Fruit fly (Drosophila melanogaster) whole organism: ENCODE data around the gene CG9427.

Source experiments
- CG8478 ChIP-seq: fragments of >200 bp; optimal IDR thresholded peaks from 2 replicates; lab custom pipeline; 2018; ENCODE audit warnings: inconsistent platforms
- Dll ChIP-seq: fragments of >200 bp; optimal IDR thresholded peaks from 2 replicates; lab custom pipeline; 2017
- EcR ChIP-seq, 2 experiments: fragments of >200 bp; optimal IDR thresholded peaks; 2 replicates each; lab custom pipeline; 2017; ENCODE audit warnings: missing biosample characterization in 2 of 2, missing genetic modification characterization in 2 of 2, missing genetic modification reagents in 2 of 2
- pan ChIP-seq: fragments of >200 bp; optimal IDR thresholded peaks from 2 replicates; lab custom pipeline; 2017
- psq ChIP-seq: fragments of >200 bp; optimal IDR thresholded peaks from 2 replicates; lab custom pipeline; 2017
- usp ChIP-seq: fragments of >200 bp; optimal IDR thresholded peaks from 2 replicates; lab custom pipeline; 2017; ENCODE audit warnings: missing biosample characterization, missing genetic modification characterization, mixed read lengths

The CG9427 gene

DNA sequence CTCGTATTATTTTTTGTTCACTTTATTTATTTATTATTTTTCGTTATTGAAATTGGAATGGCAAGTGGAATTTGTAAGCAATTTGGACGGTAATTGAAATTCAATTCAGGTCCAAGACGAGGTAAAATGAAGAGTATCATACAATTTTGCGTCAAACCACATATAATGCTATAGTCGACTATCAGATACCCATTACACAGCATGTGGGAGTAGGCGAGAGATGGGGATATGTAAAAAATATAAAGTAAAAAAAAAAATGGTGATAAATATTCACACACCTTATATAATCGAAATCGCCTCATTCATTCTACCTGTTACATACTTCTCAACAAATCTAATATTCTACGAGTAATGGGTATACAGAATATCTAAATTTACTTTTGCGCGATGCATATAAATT lies 14.5 kb downstream of the CG9427 start:
- no peak for TF ChIP-seq Dll (lab: Kevin White, UChicago)
- no peak for TF ChIP-seq pan (lab: Kevin White, UChicago)
- TF ChIP-seq psq, result no peak
- TF ChIP-seq usp (GFP tag; lab: Kevin White, UChicago), result no peak
- TF ChIP-seq EcR (GFP tag; optimal IDR thresholded peaks at IDR 0.05; lab: Kevin White, UChicago), result no peak
- TF ChIP-seq CG8478, result no peak

DNA sequence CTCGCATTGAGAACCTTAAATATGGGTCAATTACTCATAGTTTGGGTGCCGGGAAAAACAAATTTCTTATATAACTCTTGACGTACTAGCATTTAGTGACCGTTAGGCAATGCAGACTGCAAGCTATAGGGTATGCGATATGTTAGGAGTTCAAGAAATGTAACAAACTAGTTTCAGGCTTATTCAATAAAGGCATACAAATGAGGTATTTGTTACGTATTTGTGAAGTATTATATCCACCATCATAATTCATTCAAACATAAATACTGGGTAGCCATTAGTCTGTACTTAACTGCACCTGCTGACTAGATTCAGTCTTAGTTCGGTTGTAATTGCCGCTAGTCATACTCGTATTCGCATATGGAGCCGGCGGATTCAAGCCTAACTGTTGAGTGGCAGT lies 18.5 kb downstream of the CG9427 start:
- TF ChIP-seq EcR (GFP tag; optimal IDR thresholded peaks at IDR 0.05; lab: Kevin White, UChicago), result no peak
- TF ChIP-seq pan (lab: Kevin White, UChicago), result no peak
- no peak for TF ChIP-seq psq
- no peak for TF ChIP-seq usp (GFP tag; lab: Kevin White, UChicago)
- TF ChIP-seq Dll (lab: Kevin White, UChicago), result no peak
- TF ChIP-seq CG8478, result no peak

DNA sequence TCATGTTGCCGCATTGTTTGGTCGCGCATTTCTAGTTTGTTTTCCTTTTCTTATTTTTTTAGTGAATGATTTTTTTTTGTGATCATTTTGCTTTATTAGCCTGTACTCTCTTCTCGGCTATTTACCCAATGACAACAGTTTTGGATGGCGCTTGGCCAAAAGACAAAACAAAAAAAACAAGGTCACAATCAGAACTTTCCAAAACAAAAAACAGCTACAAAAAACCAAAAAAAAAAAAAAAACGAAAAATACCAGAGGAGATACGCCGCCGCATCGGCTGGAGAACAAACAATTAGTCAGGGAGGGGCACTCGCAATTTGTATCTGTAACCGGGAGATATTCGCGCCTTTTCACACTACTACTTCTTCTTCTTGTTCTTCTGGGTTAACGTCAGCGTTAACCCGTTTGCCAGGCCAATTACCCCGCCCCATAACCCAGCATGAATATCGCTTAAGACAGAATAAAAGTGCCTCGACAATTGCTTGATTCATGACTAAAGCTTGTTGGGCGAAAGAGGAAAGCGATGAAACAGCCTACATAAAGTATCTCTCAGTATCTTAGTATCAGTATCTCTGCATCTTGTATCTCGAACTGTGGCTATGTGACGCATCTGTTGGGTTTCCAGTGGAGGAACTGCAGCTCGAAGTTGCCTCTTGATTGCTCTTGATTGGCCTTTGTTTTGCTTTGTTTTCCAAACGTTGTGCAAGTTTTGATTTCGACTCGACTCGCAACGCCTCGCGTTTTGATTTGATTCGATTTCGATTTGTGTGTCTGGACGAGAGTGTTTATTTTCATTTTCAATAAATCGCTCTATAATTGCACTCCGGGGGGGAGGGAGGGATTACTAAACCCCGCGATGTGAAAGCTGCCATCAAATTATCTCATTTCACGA lies 19.6 kb downstream of the CG9427 start:
- TF ChIP-seq Dll (lab: Kevin White, UChicago) (no peak), EcR (GFP tag; optimal IDR thresholded peaks at IDR 0.05; lab: Kevin White, UChicago) (no peak), psq (no peak), pan (lab: Kevin White, UChicago) (no peak), CG8478 (no peak), usp (GFP tag; lab: Kevin White, UChicago) (no peak)

DNA sequence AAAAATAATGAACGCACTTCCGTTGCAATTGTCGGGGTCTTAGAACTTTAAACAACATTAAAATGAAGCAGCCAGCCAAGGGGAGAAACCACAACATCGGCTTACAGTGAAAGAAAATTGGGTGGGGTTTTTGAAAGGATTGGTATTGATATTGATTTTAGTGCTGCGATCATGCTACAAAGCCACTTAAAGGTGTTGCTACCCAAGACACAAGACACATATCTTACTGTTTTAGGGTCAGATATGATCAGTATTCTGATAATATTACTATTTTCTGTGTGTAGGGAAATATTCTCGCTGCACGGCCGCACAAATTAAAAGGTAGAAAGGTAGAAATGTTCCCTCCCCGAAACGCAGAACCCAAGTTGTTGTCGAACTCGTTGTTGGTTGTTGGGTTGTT lies 21.6 kb downstream of the CG9427 start:
- TF ChIP-seq Dll (lab: Kevin White, UChicago) (no peak), pan (lab: Kevin White, UChicago) (no peak)

DNA sequence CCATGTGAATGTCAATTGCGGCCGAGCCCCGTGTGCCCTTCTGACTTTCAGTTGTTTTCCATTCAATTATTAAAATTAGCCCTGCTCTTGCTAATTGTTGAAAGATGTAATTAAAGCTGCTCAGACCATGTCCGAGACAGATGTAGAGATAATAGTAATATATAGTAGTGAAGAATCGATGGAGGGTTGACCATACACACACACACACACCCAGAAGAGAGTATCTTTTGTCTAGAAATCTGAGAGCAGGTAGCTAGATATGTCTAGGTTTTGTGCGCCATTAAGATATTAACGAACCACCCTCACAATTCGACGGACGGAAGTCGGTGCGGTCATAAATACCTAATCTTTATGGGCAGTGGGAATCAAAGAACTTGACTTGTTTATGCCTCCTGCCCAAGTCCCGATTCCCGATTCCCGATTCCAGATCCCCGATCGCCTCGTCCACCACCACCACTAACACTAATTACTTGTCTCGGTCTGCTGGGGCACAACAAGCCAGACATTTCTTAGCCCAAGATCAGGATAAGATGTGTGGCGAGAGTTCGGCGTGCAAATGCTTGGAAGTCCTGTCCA lies 22.2 kb downstream of the CG9427 start:
- TF ChIP-seq EcR (GFP tag; optimal IDR thresholded peaks at IDR 0.05; lab: Kevin White, UChicago) (no peak), pan (lab: Kevin White, UChicago) (no peak), Dll (lab: Kevin White, UChicago) (no peak), psq (no peak)

DNA sequence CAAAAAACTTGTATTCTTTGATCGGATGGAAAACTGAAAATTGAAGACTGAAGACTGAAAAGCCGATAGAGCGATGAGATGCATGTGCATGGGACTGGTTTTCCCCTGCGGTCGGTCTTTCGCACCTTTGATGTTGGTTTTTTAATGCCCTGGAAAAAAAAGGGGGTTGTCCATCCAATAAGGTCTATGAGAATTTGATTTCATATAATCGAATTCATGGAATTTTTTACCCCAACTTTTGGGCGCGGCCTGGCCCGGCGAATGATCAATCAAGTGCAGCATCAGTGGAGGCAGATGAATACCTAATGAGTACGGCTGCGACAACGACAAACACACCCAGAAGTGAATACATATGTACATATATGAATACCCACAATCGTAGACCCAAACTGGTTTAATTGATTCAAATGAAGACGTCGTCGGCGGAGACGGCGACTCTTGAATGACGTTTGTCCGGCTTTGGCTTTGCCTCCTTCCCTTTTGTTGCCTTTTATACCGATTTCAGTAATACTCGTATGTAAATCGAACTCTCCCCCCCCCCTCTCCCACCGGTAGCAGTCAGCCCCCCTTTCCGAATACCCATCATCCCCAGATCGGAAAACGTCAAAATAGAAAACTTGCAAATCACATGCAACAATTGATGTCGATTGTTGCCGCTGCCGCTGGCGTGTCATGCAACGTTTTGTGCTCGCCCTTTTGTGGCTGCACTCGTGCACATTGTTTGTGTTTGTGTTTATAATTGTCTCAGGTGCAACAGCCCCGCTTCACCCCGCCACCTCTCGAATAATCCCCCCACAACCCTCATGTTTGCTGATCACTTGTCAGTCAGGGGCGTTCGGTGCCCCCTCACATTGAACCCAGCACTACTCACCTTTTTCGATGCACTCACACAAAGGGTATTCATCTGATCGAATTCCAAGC lies 23.4 kb downstream of the CG9427 start:
- TF ChIP-seq pan (lab: Kevin White, UChicago), result no peak
- TF ChIP-seq usp (GFP tag; lab: Kevin White, UChicago), result no peak
- no peak for TF ChIP-seq CG8478
- TF ChIP-seq EcR (GFP tag; optimal IDR thresholded peaks at IDR 0.05; lab: Kevin White, UChicago), result no peak
- TF ChIP-seq Dll (lab: Kevin White, UChicago), result no peak
- TF ChIP-seq psq, result no peak

DNA sequence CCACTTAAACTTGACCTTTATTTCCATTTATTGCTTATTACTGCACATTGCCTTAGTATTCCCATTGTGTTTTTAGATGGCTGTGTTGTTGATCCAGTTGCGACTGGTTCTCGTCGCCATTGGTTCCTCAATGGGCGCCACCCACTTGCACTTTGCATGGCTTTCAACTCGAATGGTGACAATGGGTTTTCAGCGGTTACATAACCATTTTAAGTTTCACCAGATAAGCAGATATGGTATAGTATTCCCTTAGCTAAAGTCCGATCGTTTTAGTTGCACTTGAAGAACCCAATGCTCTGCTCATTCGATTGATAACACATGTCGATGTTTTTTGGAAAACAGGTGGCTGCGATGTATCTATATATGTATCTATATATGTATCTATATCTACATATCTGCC lies 24.8 kb downstream of the CG9427 start:
- TF ChIP-seq EcR (GFP tag; optimal IDR thresholded peaks at IDR 0.05; lab: Kevin White, UChicago), result no peak
- TF ChIP-seq usp (GFP tag; lab: Kevin White, UChicago), result no peak
- no peak for TF ChIP-seq CG8478
- TF ChIP-seq pan (lab: Kevin White, UChicago), result no peak
- TF ChIP-seq Dll (lab: Kevin White, UChicago), result no peak
- no peak for TF ChIP-seq psq

DNA sequence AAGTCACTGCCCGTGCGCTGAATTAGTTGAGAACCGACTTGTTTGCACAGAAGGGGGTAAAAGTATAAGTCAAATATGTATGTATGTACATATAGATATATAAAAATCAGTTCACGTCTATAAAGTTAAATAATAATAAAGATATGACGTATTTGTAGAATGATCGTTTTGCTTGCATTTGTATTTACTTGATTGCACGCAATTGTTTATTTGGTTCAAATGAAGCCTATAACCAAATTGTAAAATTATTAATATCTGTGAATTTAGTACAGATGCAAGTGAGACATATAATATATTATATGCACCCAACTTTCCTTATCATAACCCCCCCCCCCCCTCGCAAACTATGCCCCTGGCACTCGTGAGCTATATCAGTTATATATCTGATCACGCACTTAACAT lies 26.2 kb downstream of the CG9427 start:
- TF ChIP-seq CG8478 (no peak), EcR (GFP tag; optimal IDR thresholded peaks at IDR 0.05; lab: Kevin White, UChicago) (no peak), usp (GFP tag; lab: Kevin White, UChicago) (no peak), psq (no peak), Dll (lab: Kevin White, UChicago) (no peak), pan (lab: Kevin White, UChicago) (no peak)

DNA sequence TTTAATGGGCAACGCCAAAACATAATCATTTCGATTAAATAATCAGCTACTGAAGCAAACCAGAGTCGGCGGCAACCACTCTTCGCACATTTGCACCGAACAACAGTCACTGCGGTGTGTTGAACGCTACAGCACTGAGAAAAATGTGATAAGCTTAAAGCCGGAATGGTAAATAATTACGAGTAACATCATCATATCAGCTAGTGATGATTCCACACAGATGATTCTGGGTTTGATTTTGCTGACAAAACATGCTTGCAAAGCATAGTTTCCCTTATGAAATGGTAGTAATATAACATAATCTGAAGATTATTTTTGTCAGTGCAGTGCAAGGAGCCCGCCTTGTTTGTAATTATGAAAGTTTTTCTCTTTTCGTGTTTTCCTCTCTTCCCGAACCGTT lies 28.6 kb downstream of the CG9427 start:
- TF ChIP-seq usp (GFP tag; lab: Kevin White, UChicago) (no peak), Dll (lab: Kevin White, UChicago) (no peak), pan (lab: Kevin White, UChicago) (no peak), CG8478 (no peak), psq (no peak), EcR (GFP tag; optimal IDR thresholded peaks at IDR 0.05; lab: Kevin White, UChicago) (no peak)

DNA sequence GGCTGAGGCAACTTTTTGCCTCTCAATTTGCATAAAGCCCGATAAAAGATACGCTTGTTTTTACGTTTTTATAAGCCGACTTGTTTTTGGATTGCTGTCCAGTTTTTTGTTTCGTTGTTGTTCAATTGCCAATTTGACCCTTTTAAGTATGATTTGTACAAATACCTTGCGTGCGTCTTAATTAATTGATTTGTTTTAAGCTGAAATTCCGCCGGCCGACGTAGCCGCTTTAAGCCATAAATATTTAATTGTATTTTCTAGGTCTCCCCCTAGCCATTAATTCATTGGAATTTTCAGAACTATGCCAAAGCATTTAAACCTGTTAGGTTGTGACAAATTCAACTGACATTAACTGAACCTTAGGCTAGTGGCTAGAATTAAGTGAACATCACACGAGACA lies 30.1 kb downstream of the CG9427 start:
- TF ChIP-seq CG8478, result no peak
- TF ChIP-seq usp (GFP tag; lab: Kevin White, UChicago), result no peak
- no peak for TF ChIP-seq Dll (lab: Kevin White, UChicago)
- no peak for TF ChIP-seq EcR (GFP tag; optimal IDR thresholded peaks at IDR 0.05; lab: Kevin White, UChicago)

DNA sequence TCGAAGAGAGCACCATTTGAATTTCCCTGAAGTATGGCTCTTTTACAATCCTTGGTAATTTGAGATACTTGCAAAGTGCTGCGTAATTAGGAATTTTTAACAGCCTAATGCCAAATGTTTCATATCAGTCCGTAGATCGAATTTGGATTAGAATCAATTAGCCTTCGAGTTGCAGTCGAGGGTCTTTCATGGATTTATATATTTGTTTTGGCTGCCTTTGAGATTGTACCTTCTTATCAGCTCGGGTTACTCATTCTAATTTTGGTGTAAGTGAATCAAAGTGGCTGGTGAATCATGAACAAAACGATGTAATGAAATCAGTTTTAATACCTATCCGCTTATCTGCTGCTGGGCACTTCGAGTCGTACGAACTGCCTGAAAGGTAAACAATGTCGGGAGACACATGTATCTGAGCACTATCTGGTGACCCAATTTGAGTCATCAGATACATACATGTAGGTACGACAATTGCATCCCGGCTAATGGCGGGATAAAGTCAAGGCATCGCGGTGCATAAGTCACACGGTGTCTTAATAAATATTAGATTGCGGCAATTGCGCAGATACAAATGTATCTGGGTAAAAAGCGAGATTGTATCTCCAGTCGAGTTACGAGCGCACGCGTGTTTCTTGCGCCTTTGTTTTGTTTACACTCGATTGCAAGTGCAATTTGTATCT lies 30.9 kb downstream of the CG9427 start:
- no peak for TF ChIP-seq EcR (GFP tag; optimal IDR thresholded peaks at IDR 0.05; lab: Kevin White, UChicago)
